Fruit fly (Drosophila melanogaster) whole organism, embryonic: ENCODE data around the gene MtnD.
A peak's percentile ranks its signal among the peaks of the same experiment; 100 is the strongest.

Source experiments
- Blimp-1 ChIP-seq: fragments of 200-800 bp; sonication (Bioruptor generic); optimal IDR thresholded peaks from 3 replicates; lab custom pipeline; 2018; ENCODE audit warnings: missing biosample characterization, missing genetic modification characterization, mild to moderate bottlenecking, moderate library complexity, missing genetic modification reagents
- CG10979 ChIP-seq: fragments of 200-800 bp; sonication (Bioruptor generic); optimal IDR thresholded peaks from 2 replicates; lab custom pipeline; 2018; ENCODE audit warnings: missing biosample characterization, mild to moderate bottlenecking, missing genetic modification characterization, moderate library complexity
- CG11723 ChIP-seq: fragments of 200-800 bp; sonication (Bioruptor generic); optimal IDR thresholded peaks from 2 replicates; lab custom pipeline; 2017; ENCODE audit warnings: missing biosample characterization, mild to moderate bottlenecking, missing genetic modification characterization
- CG12071 ChIP-seq: fragments of 200-800 bp; sonication (Bioruptor generic); optimal IDR thresholded peaks from 3 replicates; lab custom pipeline; 2018; ENCODE audit warnings: missing biosample characterization, mild to moderate bottlenecking, missing genetic modification characterization
- CG14050 ChIP-seq: fragments of 200-800 bp; sonication (Bioruptor generic); IDR thresholded peaks from 3 replicates; pipeline ENCODE4 v1.3.6; 2022; ENCODE audit warnings: missing biosample characterization, missing genetic modification characterization
- CG14710 ChIP-seq: fragments of 200-800 bp; sonication (Bioruptor generic); optimal IDR thresholded peaks from 3 replicates; lab custom pipeline; 2019; ENCODE audit warnings: missing biosample characterization, mild to moderate bottlenecking, missing genetic modification characterization, moderate library complexity
- CG15601 ChIP-seq: fragments of 200-800 bp; sonication (Bioruptor generic); optimal IDR thresholded peaks from 3 replicates; lab custom pipeline; 2019; ENCODE audit warnings: missing biosample characterization, mild to moderate bottlenecking, missing genetic modification characterization, moderate library complexity
- CG1603 ChIP-seq: fragments of 200-800 bp; sonication (Bioruptor generic); optimal IDR thresholded peaks from 2 replicates; lab custom pipeline; 2019; ENCODE audit warnings: missing biosample characterization, mild to moderate bottlenecking, missing genetic modification characterization, moderate library complexity
- CG16813 ChIP-seq: fragments of 200-800 bp; sonication (Bioruptor generic); IDR thresholded peaks from 3 replicates; pipeline ENCODE4 v1.3.6; 2022; ENCODE audit warnings: missing biosample characterization, missing genetic modification characterization; ENCODE audit not compliant: partially characterized antibody
- CG17829 ChIP-seq: fragments of 200-800 bp; optimal IDR thresholded peaks from 2 replicates; lab custom pipeline; 2019; ENCODE audit warnings: missing biosample characterization, mild to moderate bottlenecking, missing genetic modification characterization, moderate library complexity
- CG3065 ChIP-seq: fragments of 200-800 bp; sonication (Bioruptor generic); optimal IDR thresholded peaks from 2 replicates; lab custom pipeline; 2016; ENCODE audit warnings: missing biosample characterization, missing genetic modification characterization
- CG3163 ChIP-seq: fragments of 200-800 bp; sonication (Bioruptor generic); optimal IDR thresholded peaks from 3 replicates; lab custom pipeline; 2016; ENCODE audit warnings: missing biosample characterization, missing genetic modification characterization
- CG32767 ChIP-seq: fragments of 200-800 bp; sonication (Bioruptor generic); IDR thresholded peaks from 2 replicates; pipeline ENCODE4 v1.3.6; 2022; ENCODE audit warnings: missing biosample characterization, missing genetic modification characterization
- CG34376 ChIP-seq: fragments of 200-800 bp; sonication (Bioruptor generic); optimal IDR thresholded peaks from 2 replicates; lab custom pipeline; 2018; ENCODE audit warnings: missing biosample characterization, mild to moderate bottlenecking, missing genetic modification characterization
- CG4707 ChIP-seq: fragments of 200-800 bp; sonication (Bioruptor generic); optimal IDR thresholded peaks from 2 replicates; lab custom pipeline; 2018; ENCODE audit warnings: missing biosample characterization, mild to moderate bottlenecking, missing genetic modification characterization, moderate library complexity
- CG5953 ChIP-seq: fragments of 200-800 bp; sonication (Bioruptor generic); IDR thresholded peaks from 2 replicates; pipeline ENCODE4 v1.3.6; 2022; ENCODE audit warnings: missing biosample characterization, missing genetic modification characterization
- CG6654 ChIP-seq: fragments of 200-800 bp; sonication (Bioruptor generic); optimal IDR thresholded peaks from 2 replicates; lab custom pipeline; 2017; ENCODE audit warnings: missing biosample characterization, mild to moderate bottlenecking, missing genetic modification characterization
- CG6813 ChIP-seq: fragments of 200-800 bp; sonication (Bioruptor generic); optimal IDR thresholded peaks from 2 replicates; lab custom pipeline; 2017; ENCODE audit warnings: missing biosample characterization, missing genetic modification characterization, mild to moderate bottlenecking, moderate library complexity, missing genetic modification reagents
- CG7745 ChIP-seq: fragments of 200-800 bp; sonication (Bioruptor generic); optimal IDR thresholded peaks from 2 replicates; lab custom pipeline; 2018; ENCODE audit warnings: missing biosample characterization, mild to moderate bottlenecking, missing genetic modification characterization, moderate library complexity
- CG8388 ChIP-seq: fragments of 200-800 bp; sonication (Bioruptor generic); optimal IDR thresholded peaks from 2 replicates; lab custom pipeline; 2019; ENCODE audit warnings: missing biosample characterization, mild to moderate bottlenecking, missing genetic modification characterization, moderate library complexity
- Chrac-16 ChIP-seq: fragments of 200-800 bp; sonication (Bioruptor generic); optimal IDR thresholded peaks from 3 replicates; lab custom pipeline; 2016; ENCODE audit warnings: missing biosample characterization, missing genetic modification characterization
- Dek ChIP-seq: fragments of 200-800 bp; sonication (Bioruptor generic); optimal IDR thresholded peaks from 3 replicates; lab custom pipeline; 2019; ENCODE audit warnings: missing biosample characterization, mild to moderate bottlenecking, missing genetic modification characterization, moderate library complexity
- Dll ChIP-seq: fragments of 200-800 bp; sonication (Bioruptor generic); IDR thresholded peaks from 4 replicates; pipeline ENCODE4 v1.3.6; 2022; ENCODE audit warnings: missing biosample characterization, missing genetic modification characterization; ENCODE audit not compliant: partially characterized antibody
- ERR ChIP-seq: fragments of 200-800 bp; sonication (Bioruptor generic); optimal IDR thresholded peaks from 2 replicates; lab custom pipeline; 2016; ENCODE audit warnings: missing biosample characterization, missing genetic modification characterization
- Ets65A ChIP-seq: fragments of 200-800 bp; sonication (Bioruptor generic); peaks from one replicate; lab custom pipeline; 2016; ENCODE audit warnings: missing biosample characterization, missing genetic modification characterization
- Gug ChIP-seq: fragments of 200-800 bp; sonication (Bioruptor generic); IDR thresholded peaks from 4 replicates; pipeline ENCODE4 v1.3.6; 2022; ENCODE audit warnings: missing biosample characterization, missing genetic modification characterization
- HLH54F ChIP-seq: fragments of 200-800 bp; sonication (Bioruptor generic); optimal IDR thresholded peaks from 3 replicates; lab custom pipeline; 2016; ENCODE audit warnings: missing biosample characterization, missing genetic modification characterization
- Hand ChIP-seq: fragments of 200-800 bp; sonication (Bioruptor generic); optimal IDR thresholded peaks from 2 replicates; lab custom pipeline; 2017; ENCODE audit warnings: mild to moderate bottlenecking, missing biosample characterization, missing genetic modification reagents, missing genetic modification characterization
- Hey ChIP-seq: fragments of 200-800 bp; sonication (Bioruptor generic); optimal IDR thresholded peaks from 3 replicates; lab custom pipeline; 2018; ENCODE audit warnings: missing biosample characterization, mild to moderate bottlenecking, missing genetic modification characterization
- Hr51 ChIP-seq, 2 experiments: fragments of 200-800 bp; sonication (Bioruptor generic); optimal IDR thresholded peaks; 2 replicates in 1 of 2; 3 replicates in 1 of 2; lab custom pipeline; 2016 to 2018; ENCODE audit warnings: missing biosample characterization in 2 of 2, missing genetic modification characterization in 2 of 2, mild to moderate bottlenecking in 1 of 2, moderate library complexity in 1 of 2
- Hr78 ChIP-seq, 2 experiments: fragments of 200-800 bp in 1 of 2; fragments of >200 bp in 1 of 2; sonication (Bioruptor generic) in 1 of 2; optimal IDR thresholded peaks; 2 replicates each; lab custom pipeline; 2017 to 2019; ENCODE audit warnings: missing biosample characterization in 2 of 2, missing genetic modification characterization in 2 of 2, mild to moderate bottlenecking in 1 of 2, moderate library complexity in 1 of 2
- Lhr ChIP-seq: fragments of 200-800 bp; sonication (Bioruptor generic); optimal IDR thresholded peaks from 3 replicates; lab custom pipeline; 2017; ENCODE audit warnings: mild to moderate bottlenecking, missing biosample characterization, missing genetic modification reagents, missing genetic modification characterization
- Med ChIP-seq: fragments of 200-800 bp; sonication (Bioruptor generic); peaks from one replicate; lab custom pipeline; 2016; ENCODE audit warnings: missing biosample characterization, missing genetic modification characterization, mild to moderate bottlenecking, inconsistent platforms, moderate library complexity
- NC2β ChIP-seq: fragments of 200-800 bp; sonication (Bioruptor generic); optimal IDR thresholded peaks from 2 replicates; lab custom pipeline; 2016; ENCODE audit warnings: missing biosample characterization, missing genetic modification characterization
- Ptx1 ChIP-seq: fragments of 200-800 bp; sonication (Bioruptor generic); IDR thresholded peaks from 2 replicates; pipeline ENCODE4 v1.3.6; 2022; ENCODE audit warnings: missing biosample characterization, missing genetic modification characterization
- ac ChIP-seq: fragments of 200-800 bp; sonication (Bioruptor generic); optimal IDR thresholded peaks from 3 replicates; lab custom pipeline; 2017; ENCODE audit warnings: missing biosample characterization, mild to moderate bottlenecking, missing genetic modification characterization
- caup ChIP-seq: fragments of 200-800 bp; sonication (Bioruptor generic); optimal IDR thresholded peaks from 3 replicates; lab custom pipeline; 2017; ENCODE audit warnings: missing biosample characterization, mild to moderate bottlenecking, missing genetic modification characterization, moderate library complexity; ENCODE audit not compliant: severe bottlenecking
- chif ChIP-seq, 2 experiments: fragments of 200-800 bp; sonication (Bioruptor generic); optimal IDR thresholded peaks; 3 replicates each; lab custom pipeline; 2016; ENCODE audit warnings: missing biosample characterization in 2 of 2, missing genetic modification characterization in 2 of 2
- da ChIP-seq: fragments of 200-800 bp; sonication (Bioruptor generic); optimal IDR thresholded peaks from 2 replicates; lab custom pipeline; 2016; ENCODE audit warnings: missing biosample characterization, missing genetic modification characterization
- eve ChIP-seq, 2 experiments: fragments of >200 bp; optimal IDR thresholded peaks; 2 replicates each; lab custom pipeline; 2017; ENCODE audit warnings: missing biosample characterization in 2 of 2, missing genetic modification characterization in 2 of 2
- exex ChIP-seq: fragments of 200-800 bp; sonication (Bioruptor generic); optimal IDR thresholded peaks from 4 replicates; lab custom pipeline; 2018; ENCODE audit warnings: missing biosample characterization, mild to moderate bottlenecking, missing genetic modification characterization, moderate library complexity
- fd102C ChIP-seq: fragments of 200-800 bp; sonication (Bioruptor generic); optimal IDR thresholded peaks from 2 replicates; lab custom pipeline; 2018; ENCODE audit warnings: missing biosample characterization, mild to moderate bottlenecking, missing genetic modification characterization, moderate library complexity
- grn ChIP-seq: fragments of 200-800 bp; sonication (Bioruptor generic); optimal IDR thresholded peaks from 3 replicates; lab custom pipeline; 2017; ENCODE audit warnings: missing biosample characterization, missing genetic modification characterization
- kay ChIP-seq: fragments of 200-800 bp; sonication (Bioruptor generic); optimal IDR thresholded peaks from 2 replicates; lab custom pipeline; 2016; ENCODE audit warnings: missing biosample characterization, missing genetic modification characterization
- lab ChIP-seq: fragments of 200-800 bp; sonication (Bioruptor generic); optimal IDR thresholded peaks from 3 replicates; lab custom pipeline; 2017; ENCODE audit warnings: missing biosample characterization, missing genetic modification characterization, mild to moderate bottlenecking, moderate library complexity, missing genetic modification reagents
- mirr ChIP-seq: fragments of 200-800 bp; sonication (Bioruptor generic); optimal IDR thresholded peaks from 3 replicates; lab custom pipeline; 2018; ENCODE audit warnings: missing biosample characterization, mild to moderate bottlenecking, missing genetic modification characterization
- org-1 ChIP-seq: fragments of 200-800 bp; sonication (Bioruptor generic); optimal IDR thresholded peaks from 2 replicates; lab custom pipeline; 2017; ENCODE audit warnings: missing biosample characterization, missing genetic modification characterization
- sna ChIP-seq: fragments of 200-800 bp; sonication (Bioruptor generic); IDR thresholded peaks from 2 replicates; pipeline ENCODE4 v1.3.6; 2022; ENCODE audit warnings: missing biosample characterization, missing genetic modification characterization; ENCODE audit not compliant: partially characterized antibody
- tap ChIP-seq: fragments of 200-800 bp; optimal IDR thresholded peaks from 3 replicates; lab custom pipeline; 2019; ENCODE audit warnings: missing biosample characterization, mild to moderate bottlenecking, missing genetic modification characterization, moderate library complexity

MtnD gene

DNA sequence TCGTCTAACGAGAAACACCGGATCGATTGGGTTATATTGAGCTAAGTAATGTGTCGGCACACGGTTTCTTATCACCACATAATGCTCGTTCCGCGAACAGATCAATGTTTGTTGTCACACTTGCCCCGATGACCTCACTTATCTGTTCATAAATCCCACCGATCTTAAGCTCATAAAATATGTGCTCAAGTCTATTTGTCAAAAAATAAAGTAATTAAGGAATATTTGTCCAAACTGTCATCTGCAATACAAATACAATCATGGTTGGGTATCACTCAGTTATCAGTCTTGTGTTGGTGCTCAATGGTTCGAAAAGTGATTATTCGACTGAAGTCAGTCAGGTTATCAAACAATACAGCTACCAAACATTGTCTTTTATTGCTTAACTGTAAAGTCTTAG lies 13.5 kb downstream of the MtnD start (continued):
- no peak for TF ChIP-seq CG8388
- TF ChIP-seq Ets65A (GFP tag; lab: Kevin White, UChicago) = no peak
- no peak for TF ChIP-seq Blimp-1 (GFP tag; lab: Kevin White, UChicago)
- no peak for TF ChIP-seq Hey (tag; lab: Kevin White, UChicago)
- no peak for TF ChIP-seq CG14050 (GFP tag; lab: Robert Waterston, UW)
- peak; percentile 37 for TF ChIP-seq NC2β
- TF ChIP-seq mirr (GFP tag; lab: Kevin White, UChicago) = peak; percentile 71
- no peak for TF ChIP-seq CG4707
- no peak for TF ChIP-seq CG11723 (GFP tag; lab: Kevin White, UChicago)
- TF ChIP-seq ERR = no peak
- TF ChIP-seq Lhr (GFP tag; lab: Kevin White, UChicago) = peak; percentile 16
- peak; percentile 37 for TF ChIP-seq exex
- TF ChIP-seq CG12071 (GFP tag; lab: Kevin White, UChicago) = no peak
- TF ChIP-seq CG17829 = no peak
- peak; percentile 22 for TF ChIP-seq CG34376 (GFP tag; lab: Kevin White, UChicago)
- no peak for TF ChIP-seq kay (GFP tag; lab: Kevin White, UChicago)
- TF ChIP-seq ac (GFP tag; lab: Kevin White, UChicago) = peak; percentile 26
- TF ChIP-seq CG3065 (GFP tag; lab: Kevin White, UChicago) = no peak
- TF ChIP-seq sna = no peak
- no peak for TF ChIP-seq Hand (GFP tag; lab: Kevin White, UChicago)
- TF ChIP-seq CG15601 (tag; lab: Kevin White, UChicago) = peak; percentile 6
- no peak for TF ChIP-seq Dll (GFP tag; lab: Robert Waterston, UW)
- no peak for TF ChIP-seq CG3163 (GFP tag; lab: Kevin White, UChicago)
- TF ChIP-seq Ptx1 (GFP tag; lab: Robert Waterston, UW) = no peak
- TF ChIP-seq lab = no peak
- TF ChIP-seq CG6654 = no peak
- peak; percentile 38 for TF ChIP-seq CG6813 (GFP tag; lab: Kevin White, UChicago)
- TF ChIP-seq da = no peak
- TF ChIP-seq Hr51 (GFP tag; optimal IDR thresholded peaks at IDR 0.05; lab: Kevin White, UChicago) = no peak
- peak; percentile 33 for TF ChIP-seq fd102C (GFP tag; lab: Kevin White, UChicago)
- peak in 1 of 2 experiments; percentile 77 for TF ChIP-seq Hr78 (GFP tag; optimal IDR thresholded peaks at IDR 0.05; lab: Kevin White, UChicago)
- peak; percentile 12 for TF ChIP-seq CG10979
- no peak for TF ChIP-seq Dek
- TF ChIP-seq org-1 (GFP tag; lab: Kevin White, UChicago) = peak; percentile 10
- TF ChIP-seq CG7745 (tag; lab: Kevin White, UChicago) = peak; percentile 61
- TF ChIP-seq caup (GFP tag; lab: Kevin White, UChicago) = no peak
- peak in 1 of 2 experiments; percentile 2 for TF ChIP-seq eve (GFP tag; optimal IDR thresholded peaks at IDR 0.05; lab: Kevin White, UChicago)
- TF ChIP-seq CG32767 (GFP tag; lab: Robert Waterston, UW) = no peak
- TF ChIP-seq chif (GFP tag; optimal IDR thresholded peaks at IDR 0.05; lab: Kevin White, UChicago) = no peak
- TF ChIP-seq CG16813 (GFP tag; lab: Robert Waterston, UW) = no peak
- TF ChIP-seq Gug (GFP tag; lab: Robert Waterston, UW) = no peak
- peak; percentile 62 for TF ChIP-seq CG1603 (tag; lab: Kevin White, UChicago)
- peak; percentile 28 for TF ChIP-seq grn (GFP tag; lab: Kevin White, UChicago)
- TF ChIP-seq Chrac-16 (GFP tag; lab: Kevin White, UChicago) = no peak
- TF ChIP-seq HLH54F (GFP tag; lab: Kevin White, UChicago) = no peak
- no peak for TF ChIP-seq tap
- TF ChIP-seq CG14710 (tag; lab: Kevin White, UChicago) = peak; percentile 0
- TF ChIP-seq CG5953 = no peak
- peak; percentile 80 for TF ChIP-seq Med (GFP tag; lab: Kevin White, UChicago)
